Fruit fly (Drosophila melanogaster) whole organism, embryonic: Measurements from ENCODE around the gene CG10116.

Experiments used
- ATbp ChIP-seq: fragments of 200-800 bp; sonication (Bioruptor generic); optimal IDR thresholded peaks from 2 replicates; lab custom pipeline; 2017; ENCODE audit warnings: missing biosample characterization, mild to moderate bottlenecking, missing genetic modification characterization, missing genetic modification reagents
- Atf-2 ChIP-seq: fragments of 200-800 bp; sonication (Bioruptor generic); optimal IDR thresholded peaks from 2 replicates; lab custom pipeline; 2016; ENCODE audit warnings: missing biosample characterization, missing genetic modification characterization
- Blimp-1 ChIP-seq: fragments of 200-800 bp; sonication (Bioruptor generic); optimal IDR thresholded peaks from 3 replicates; lab custom pipeline; 2018; ENCODE audit warnings: missing biosample characterization, missing genetic modification characterization, mild to moderate bottlenecking, moderate library complexity, missing genetic modification reagents
- CG10565 ChIP-seq: fragments of 200-800 bp; sonication (Bioruptor generic); optimal IDR thresholded peaks from 3 replicates; lab custom pipeline; 2016; ENCODE audit warnings: missing biosample characterization, mild to moderate bottlenecking, missing genetic modification characterization
- CG11093 ChIP-seq: fragments of 200-800 bp; sonication (Bioruptor generic); IDR thresholded peaks from 3 replicates; pipeline ENCODE4 v1.3.6; 2022; ENCODE audit warnings: missing biosample characterization, missing genetic modification characterization
- CG12219 ChIP-seq: fragments of 200-800 bp; sonication (Bioruptor generic); optimal IDR thresholded peaks from 3 replicates; lab custom pipeline; 2018; ENCODE audit warnings: missing biosample characterization, mild to moderate bottlenecking, missing genetic modification characterization
- CG12236 ChIP-seq: fragments of 200-800 bp; sonication (Bioruptor generic); optimal IDR thresholded peaks from 2 replicates; lab custom pipeline; 2016; ENCODE audit warnings: missing biosample characterization, missing genetic modification characterization
- CG12299 ChIP-seq: fragments of 200-800 bp; sonication (Bioruptor generic); optimal IDR thresholded peaks from 2 replicates; lab custom pipeline; 2018; ENCODE audit warnings: missing biosample characterization, mild to moderate bottlenecking, missing genetic modification characterization
- CG1602 ChIP-seq: fragments of 200-800 bp; sonication (Bioruptor generic); optimal IDR thresholded peaks from 3 replicates; lab custom pipeline; 2016; ENCODE audit warnings: missing biosample characterization, missing genetic modification characterization
- CG16779 ChIP-seq: fragments of 200-800 bp; sonication (Bioruptor generic); IDR thresholded peaks from 2 replicates; pipeline ENCODE4 v1.3.6; 2022; ENCODE audit warnings: missing biosample characterization, missing genetic modification characterization
- CG17359 ChIP-seq: fragments of 200-800 bp; sonication (Bioruptor generic); optimal IDR thresholded peaks from 3 replicates; lab custom pipeline; 2018; ENCODE audit warnings: missing biosample characterization, mild to moderate bottlenecking, missing genetic modification characterization, moderate library complexity
- CG17568 ChIP-seq: fragments of 200-800 bp; sonication (Bioruptor generic); optimal IDR thresholded peaks from 2 replicates; lab custom pipeline; 2018; ENCODE audit warnings: missing biosample characterization, mild to moderate bottlenecking, missing genetic modification characterization, moderate library complexity
- CG2678 ChIP-seq: fragments of 200-800 bp; sonication (Bioruptor generic); optimal IDR thresholded peaks from 3 replicates; lab custom pipeline; 2019; ENCODE audit warnings: missing biosample characterization, mild to moderate bottlenecking, missing genetic modification characterization, moderate library complexity
- CG2712 ChIP-seq: fragments of 200-800 bp; optimal IDR thresholded peaks from 3 replicates; lab custom pipeline; 2019; ENCODE audit warnings: missing biosample characterization, mild to moderate bottlenecking, missing genetic modification characterization, moderate library complexity
- CG3838 ChIP-seq: fragments of 200-800 bp; sonication (Bioruptor generic); optimal IDR thresholded peaks from 3 replicates; lab custom pipeline; 2016; ENCODE audit warnings: missing biosample characterization, missing genetic modification characterization
- CG4404 ChIP-seq: fragments of 200-800 bp; sonication (Bioruptor generic); IDR thresholded peaks from 2 replicates; pipeline ENCODE4 v1.3.6; 2022; ENCODE audit warnings: missing biosample characterization, missing genetic modification characterization
- CG6813 ChIP-seq: fragments of 200-800 bp; sonication (Bioruptor generic); optimal IDR thresholded peaks from 2 replicates; lab custom pipeline; 2017; ENCODE audit warnings: missing biosample characterization, missing genetic modification characterization, mild to moderate bottlenecking, moderate library complexity, missing genetic modification reagents
- CG8388 ChIP-seq: fragments of 200-800 bp; sonication (Bioruptor generic); optimal IDR thresholded peaks from 2 replicates; lab custom pipeline; 2019; ENCODE audit warnings: missing biosample characterization, mild to moderate bottlenecking, missing genetic modification characterization, moderate library complexity
- CG8765 ChIP-seq: fragments of 200-800 bp; sonication (Bioruptor generic); IDR thresholded peaks from 2 replicates; pipeline ENCODE4 v1.3.6; 2022; ENCODE audit warnings: missing biosample characterization, missing genetic modification characterization
- CG9727 ChIP-seq: fragments of 200-800 bp; sonication (Bioruptor generic); optimal IDR thresholded peaks from 3 replicates; lab custom pipeline; 2017; ENCODE audit warnings: missing biosample characterization, mild to moderate bottlenecking, missing genetic modification characterization
- CG9797 ChIP-seq: fragments of 200-800 bp; sonication (Bioruptor generic); optimal IDR thresholded peaks from 3 replicates; lab custom pipeline; 2018; ENCODE audit warnings: missing biosample characterization, mild to moderate bottlenecking, missing genetic modification characterization
- Dbx ChIP-seq: fragments of 200-800 bp; sonication (Bioruptor generic); IDR thresholded peaks from 3 replicates; pipeline ENCODE4 v1.3.6; 2022; ENCODE audit warnings: missing biosample characterization, missing genetic modification characterization
- Ets97D ChIP-seq: fragments of 200-800 bp; sonication (Bioruptor generic); optimal IDR thresholded peaks from 3 replicates; lab custom pipeline; 2016; ENCODE audit warnings: missing biosample characterization, missing genetic modification characterization
- Hey ChIP-seq: fragments of 200-800 bp; sonication (Bioruptor generic); optimal IDR thresholded peaks from 3 replicates; lab custom pipeline; 2018; ENCODE audit warnings: missing biosample characterization, mild to moderate bottlenecking, missing genetic modification characterization
- Hr3 ChIP-seq: fragments of 200-800 bp; sonication (Bioruptor generic); optimal IDR thresholded peaks from 3 replicates; lab custom pipeline; 2016; ENCODE audit warnings: missing biosample characterization, missing genetic modification characterization
- Myb ChIP-seq: fragments of 200-800 bp; sonication (Bioruptor generic); optimal IDR thresholded peaks from 2 replicates; lab custom pipeline; 2016; ENCODE audit warnings: missing biosample characterization, missing genetic modification characterization
- Oaz ChIP-seq: fragments of 200-800 bp; sonication (Bioruptor generic); IDR thresholded peaks from 2 replicates; pipeline ENCODE4 v1.3.6; 2022; ENCODE audit warnings: missing biosample characterization, missing genetic modification characterization
- Rfx ChIP-seq: fragments of 200-800 bp; sonication (Bioruptor generic); IDR thresholded peaks from 2 replicates; pipeline ENCODE4 v1.3.6; 2022; ENCODE audit warnings: missing biosample characterization, missing genetic modification characterization
- Tbp ChIP-seq: fragments of >200 bp; optimal IDR thresholded peaks from 2 replicates; lab custom pipeline; 2018; ENCODE audit warnings: missing biosample characterization, missing genetic modification characterization
- YL-1 ChIP-seq: fragments of 200-800 bp; sonication (Bioruptor generic); optimal IDR thresholded peaks from 3 replicates; lab custom pipeline; 2017; ENCODE audit warnings: missing biosample characterization, mild to moderate bottlenecking, missing genetic modification characterization
- az2 ChIP-seq: fragments of 200-800 bp; sonication (Bioruptor generic); optimal IDR thresholded peaks from 3 replicates; lab custom pipeline; 2016; ENCODE audit warnings: missing biosample characterization, missing genetic modification characterization
- bbx ChIP-seq: fragments of 200-800 bp; sonication (Bioruptor generic); IDR thresholded peaks from 2 replicates; pipeline ENCODE4 v1.3.6; 2022; ENCODE audit warnings: missing biosample characterization, missing genetic modification characterization; ENCODE audit not compliant: partially characterized antibody
- br ChIP-seq: fragments of >200 bp; optimal IDR thresholded peaks from 2 replicates; lab custom pipeline; 2017
- crol ChIP-seq: fragments of 200-800 bp; sonication (Bioruptor generic); IDR thresholded peaks from 2 replicates; pipeline ENCODE4 v1.3.6; 2022; ENCODE audit warnings: missing biosample characterization, missing genetic modification characterization
- crp ChIP-seq, 2 experiments: fragments of 200-800 bp; sonication (Bioruptor generic); optimal IDR thresholded peaks; 2 replicates in 1 of 2; 3 replicates in 1 of 2; lab custom pipeline; 2017; ENCODE audit warnings: missing biosample characterization in 2 of 2, missing genetic modification characterization in 2 of 2, mild to moderate bottlenecking in 1 of 2, moderate library complexity in 1 of 2
- da ChIP-seq: fragments of 200-800 bp; sonication (Bioruptor generic); optimal IDR thresholded peaks from 2 replicates; lab custom pipeline; 2016; ENCODE audit warnings: missing biosample characterization, missing genetic modification characterization
- esg ChIP-seq: fragments of 200-800 bp; sonication (Bioruptor generic); conservative IDR thresholded peaks from 2 replicates; pipeline ENCODE4 v1.3.6; 2022; ENCODE audit warnings: missing biosample characterization, missing genetic modification characterization
- hb ChIP-seq: fragments of 200-800 bp; sonication (Bioruptor generic); IDR thresholded peaks from 3 replicates; pipeline ENCODE4 v1.3.6; 2022; ENCODE audit warnings: missing biosample characterization, missing genetic modification characterization; ENCODE audit not compliant: partially characterized antibody
- insv ChIP-seq, 2 experiments: fragments of 200-800 bp; sonication (Bioruptor generic); optimal IDR thresholded peaks; 3 replicates each; lab custom pipeline; 2016 to 2018; ENCODE audit warnings: missing biosample characterization in 2 of 2, missing genetic modification characterization in 2 of 2
- lov ChIP-seq, 2 experiments: fragments of 200-800 bp in 1 of 2; fragments of >200 bp in 1 of 2; sonication (Bioruptor generic) in 1 of 2; IDR thresholded peaks in 1 of 2; optimal IDR thresholded peaks in 1 of 2; 2 replicates in 1 of 2; 3 replicates in 1 of 2; pipeline versions ENCODE4 v1.3.6 to Lab custom; 2017 to 2022; ENCODE audit warnings: missing biosample characterization in 1 of 2, missing genetic modification characterization in 1 of 2
- nau ChIP-seq: fragments of 200-800 bp; sonication (Bioruptor generic); optimal IDR thresholded peaks from 3 replicates; lab custom pipeline; 2017; ENCODE audit warnings: missing biosample characterization, mild to moderate bottlenecking, missing genetic modification characterization, missing genetic modification reagents
- nom ChIP-seq: fragments of 200-800 bp; sonication (Bioruptor generic); optimal IDR thresholded peaks from 2 replicates; lab custom pipeline; 2017; ENCODE audit warnings: missing biosample characterization, missing genetic modification characterization, mild to moderate bottlenecking, moderate library complexity, missing genetic modification reagents
- pnt ChIP-seq: fragments of 200-800 bp; sonication (Bioruptor generic); optimal IDR thresholded peaks from 3 replicates; lab custom pipeline; 2016; ENCODE audit warnings: missing biosample characterization, missing genetic modification characterization
- pros ChIP-seq: fragments of 200-800 bp; sonication (Bioruptor generic); optimal IDR thresholded peaks from 3 replicates; lab custom pipeline; 2019; ENCODE audit warnings: missing biosample characterization, mild to moderate bottlenecking, missing genetic modification characterization, moderate library complexity
- psq ChIP-seq: fragments of 200-800 bp; sonication (Bioruptor generic); optimal IDR thresholded peaks from 2 replicates; lab custom pipeline; 2017; ENCODE audit warnings: missing biosample characterization, missing genetic modification characterization
- sisA ChIP-seq: fragments of 200-800 bp; sonication (Bioruptor generic); IDR thresholded peaks from 2 replicates; pipeline ENCODE4 v1.3.6; 2022; ENCODE audit warnings: missing biosample characterization, missing genetic modification characterization
- sr ChIP-seq: fragments of 200-800 bp; sonication (Bioruptor generic); IDR thresholded peaks from 3 replicates; pipeline ENCODE4 v1.3.6; 2022; ENCODE audit warnings: missing biosample characterization, missing genetic modification characterization
- twi ChIP-seq: fragments of 200-800 bp; optimal IDR thresholded peaks from 2 replicates; lab custom pipeline; 2019; ENCODE audit warnings: missing biosample characterization, mild to moderate bottlenecking, missing genetic modification characterization, moderate library complexity
- vnd ChIP-seq: fragments of 200-800 bp; sonication (Bioruptor generic); IDR thresholded peaks from 3 replicates; pipeline ENCODE4 v1.3.6; 2022; ENCODE audit warnings: missing biosample characterization, missing genetic modification characterization; ENCODE audit not compliant: partially characterized antibody

The CG10116 gene

dm6 chr3L:13477453-13478184 is 20.6 kb upstream of the CG10116 start, which contains the start of gene stv (continued):
- TF ChIP-seq Oaz (GFP tag; lab: Robert Waterston, UW): no peak
- TF ChIP-seq CG9797 (GFP tag; lab: Kevin White, UChicago): no peak
- TF ChIP-seq CG12236: no peak
- TF ChIP-seq Myb (GFP tag; lab: Kevin White, UChicago): no peak
- peak; percentile 70 for TF ChIP-seq crol (GFP tag; lab: Robert Waterston, UW)
- no peak for TF ChIP-seq CG8765
- TF ChIP-seq CG8388 (GFP tag; lab: Kevin White, UChicago): no peak
- no peak for TF ChIP-seq CG9727 (GFP tag; lab: Kevin White, UChicago)
- TF ChIP-seq az2 (GFP tag; lab: Kevin White, UChicago): no peak
- no peak for TF ChIP-seq CG12299
- peak; percentile 52 for TF ChIP-seq Hey (tag; lab: Kevin White, UChicago)
- TF ChIP-seq CG1602 (GFP tag; lab: Kevin White, UChicago): no peak
- no peak for TF ChIP-seq CG2678
- no peak for TF ChIP-seq YL-1 (GFP tag; lab: Kevin White, UChicago)
- TF ChIP-seq CG3838 (GFP tag; lab: Kevin White, UChicago): no peak
- no peak for TF ChIP-seq br (lab: Kevin White, UChicago)
- no peak for TF ChIP-seq Ets97D (GFP tag; lab: Kevin White, UChicago)
- TF ChIP-seq sr: peak; percentile 64; the same call in 2 of the 3 replicates
- TF ChIP-seq Blimp-1 (GFP tag; lab: Kevin White, UChicago): no peak
- no peak for TF ChIP-seq Hr3 (GFP tag; lab: Kevin White, UChicago)
- no peak for TF ChIP-seq insv (GFP tag; optimal IDR thresholded peaks at IDR 0.05; lab: Kevin White, UChicago)
- no peak for TF ChIP-seq Atf-2 (GFP tag; lab: Kevin White, UChicago)
- TF ChIP-seq CG11093 (GFP tag; lab: Robert Waterston, UW): no peak
- TF ChIP-seq esg (GFP tag; lab: Robert Waterston, UW): no peak
- TF ChIP-seq twi (tag; lab: Kevin White, UChicago): no peak
- TF ChIP-seq sisA (GFP tag; lab: Robert Waterston, UW): no peak
- TF ChIP-seq psq (GFP tag; lab: Kevin White, UChicago): no peak
- no peak for TF ChIP-seq nom
- no peak for TF ChIP-seq CG10565 (GFP tag; lab: Kevin White, UChicago)
- TF ChIP-seq CG17359 (tag; lab: Kevin White, UChicago): no peak
- no peak for TF ChIP-seq hb (GFP tag; lab: Robert Waterston, UW)
- TF ChIP-seq CG6813 (GFP tag; lab: Kevin White, UChicago): peak; percentile 7
- no peak for TF ChIP-seq da (GFP tag; lab: Kevin White, UChicago)
- TF ChIP-seq pnt (GFP tag; lab: Kevin White, UChicago): no peak
- TF ChIP-seq lov (optimal IDR thresholded peaks at IDR 0.05; lab: Kevin White, UChicago): no peak
- no peak for TF ChIP-seq lov (GFP tag; IDR thresholded peaks at IDR 0.05; lab: Robert Waterston, UW)
- no peak for TF ChIP-seq ATbp (GFP tag; lab: Kevin White, UChicago)
- no peak for TF ChIP-seq CG4404 (GFP tag; lab: Robert Waterston, UW)
- TF ChIP-seq CG2712: no peak
- no peak for TF ChIP-seq nau (GFP tag; lab: Kevin White, UChicago)
- no peak for TF ChIP-seq Tbp (GFP tag; lab: Kevin White, UChicago)
- peak; percentile 29; the same call in 2 of the 3 replicates for TF ChIP-seq Dbx (GFP tag; lab: Robert Waterston, UW)
- no peak for TF ChIP-seq CG17568 (GFP tag; lab: Kevin White, UChicago)
- TF ChIP-seq CG12219: no peak
- TF ChIP-seq bbx (GFP tag; lab: Robert Waterston, UW): 0 out of 2 replicates have a peak, but pooled peaks have one; percentile 47
- no peak for TF ChIP-seq crp (GFP tag; optimal IDR thresholded peaks at IDR 0.05; lab: Kevin White, UChicago)
- no peak for TF ChIP-seq vnd
- TF ChIP-seq CG16779 (GFP tag; lab: Robert Waterston, UW): 0 out of 2 replicates have a peak, but pooled peaks have one; percentile 5
- peak; percentile 45; the same call in 1 of the 2 replicates for TF ChIP-seq Rfx (GFP tag; lab: Robert Waterston, UW)
- TF ChIP-seq pros (GFP tag; lab: Kevin White, UChicago): no peak
